Fruit fly (Drosophila melanogaster) whole organism, embryonic: ENCODE results near the gene RpS28a.

Experiments
- B-H2 ChIP-seq: fragments of 200-800 bp; sonication (Bioruptor generic); optimal IDR thresholded peaks from 2 replicates; lab custom pipeline; 2018; ENCODE audit warnings: missing biosample characterization, mild to moderate bottlenecking, missing genetic modification characterization
- CG13123 ChIP-seq: fragments of 200-800 bp; sonication (Bioruptor generic); optimal IDR thresholded peaks from 2 replicates; lab custom pipeline; 2016; ENCODE audit warnings: missing biosample characterization, missing genetic modification characterization
- CG13775 ChIP-seq: fragments of 200-800 bp; sonication (Bioruptor generic); optimal IDR thresholded peaks from 3 replicates; lab custom pipeline; 2017; ENCODE audit warnings: missing biosample characterization, mild to moderate bottlenecking, missing genetic modification characterization
- CG14014 ChIP-seq: fragments of 200-800 bp; sonication (Bioruptor generic); IDR thresholded peaks from 2 replicates; pipeline ENCODE4 v1.3.6; 2022; ENCODE audit warnings: missing biosample characterization, missing genetic modification characterization
- CG15073 ChIP-seq: fragments of 200-800 bp; sonication (Bioruptor generic); optimal IDR thresholded peaks from 2 replicates; lab custom pipeline; 2016; ENCODE audit warnings: missing biosample characterization, missing genetic modification characterization
- CG1529 ChIP-seq: fragments of 200-800 bp; sonication (Bioruptor generic); optimal IDR thresholded peaks from 3 replicates; lab custom pipeline; 2018; ENCODE audit warnings: missing biosample characterization, missing genetic modification characterization
- CG17359 ChIP-seq: fragments of 200-800 bp; sonication (Bioruptor generic); optimal IDR thresholded peaks from 3 replicates; lab custom pipeline; 2018; ENCODE audit warnings: missing biosample characterization, mild to moderate bottlenecking, missing genetic modification characterization, moderate library complexity
- CG3847 ChIP-seq: fragments of 200-800 bp; sonication (Bioruptor generic); IDR thresholded peaks from 2 replicates; pipeline ENCODE4 v1.3.6; 2022; ENCODE audit warnings: missing biosample characterization, missing genetic modification characterization
- CG6791 ChIP-seq: fragments of 200-800 bp; sonication (Bioruptor generic); IDR thresholded peaks from 3 replicates; pipeline ENCODE4 v1.3.6; 2022; ENCODE audit warnings: missing biosample characterization, missing genetic modification characterization; ENCODE audit not compliant: partially characterized antibody
- CG7271 ChIP-seq: fragments of 200-800 bp; sonication (Bioruptor generic); optimal IDR thresholded peaks from 2 replicates; lab custom pipeline; 2018; ENCODE audit warnings: missing biosample characterization, mild to moderate bottlenecking, missing genetic modification characterization, moderate library complexity
- CG7357 ChIP-seq: fragments of 200-800 bp; sonication (Bioruptor generic); IDR thresholded peaks from 3 replicates; pipeline ENCODE4 v1.3.6; 2022; ENCODE audit warnings: missing biosample characterization, missing genetic modification characterization
- CG8359 ChIP-seq: fragments of 200-800 bp; sonication (Bioruptor generic); optimal IDR thresholded peaks from 2 replicates; lab custom pipeline; 2017; ENCODE audit warnings: missing biosample characterization, mild to moderate bottlenecking, missing genetic modification characterization, borderline replicate concordance
- CHES-1-like ChIP-seq: fragments of 200-800 bp; sonication (Bioruptor generic); optimal IDR thresholded peaks from 2 replicates; lab custom pipeline; 2016; ENCODE audit warnings: missing biosample characterization, missing genetic modification characterization
- CkIIα-i1 ChIP-seq: fragments of 200-800 bp; sonication (Bioruptor generic); IDR thresholded peaks from 2 replicates; pipeline ENCODE4 v1.3.6; 2022; ENCODE audit warnings: missing biosample characterization, missing genetic modification characterization
- D19B ChIP-seq: fragments of 200-800 bp; sonication (Bioruptor generic); optimal IDR thresholded peaks from 2 replicates; lab custom pipeline; 2017; ENCODE audit warnings: missing biosample characterization, mild to moderate bottlenecking, missing genetic modification characterization
- Dbx ChIP-seq: fragments of 200-800 bp; sonication (Bioruptor generic); IDR thresholded peaks from 3 replicates; pipeline ENCODE4 v1.3.6; 2022; ENCODE audit warnings: missing biosample characterization, missing genetic modification characterization
- Dip3 ChIP-seq: fragments of 200-800 bp; sonication (Bioruptor generic); optimal IDR thresholded peaks from 3 replicates; lab custom pipeline; 2016; ENCODE audit warnings: missing biosample characterization, missing genetic modification characterization
- E2f2 ChIP-seq: fragments of 200-800 bp; sonication (Bioruptor generic); IDR thresholded peaks from 2 replicates; pipeline ENCODE4 v1.3.6; 2022; ENCODE audit warnings: missing biosample characterization, missing genetic modification characterization
- GATAe ChIP-seq: fragments of 200-800 bp; sonication (Bioruptor generic); conservative IDR thresholded peaks from 2 replicates; pipeline ENCODE4 v1.3.6; 2022; ENCODE audit warnings: missing biosample characterization, missing genetic modification characterization
- Max ChIP-seq: fragments of 200-800 bp; sonication (Bioruptor generic); optimal IDR thresholded peaks from 2 replicates; lab custom pipeline; 2016; ENCODE audit warnings: missing biosample characterization, mild to moderate bottlenecking, missing genetic modification characterization
- NC2α ChIP-seq: fragments of 200-800 bp; sonication (Bioruptor generic); optimal IDR thresholded peaks from 2 replicates; lab custom pipeline; 2016; ENCODE audit warnings: missing biosample characterization, missing genetic modification characterization
- Nf-YA ChIP-seq: fragments of 200-800 bp; sonication (Bioruptor generic); IDR thresholded peaks from 2 replicates; pipeline ENCODE4 v1.3.6; 2022; ENCODE audit warnings: missing biosample characterization, missing genetic modification characterization
- Nf-YB ChIP-seq: fragments of 200-800 bp; sonication (Bioruptor generic); optimal IDR thresholded peaks from 3 replicates; lab custom pipeline; 2019; ENCODE audit warnings: missing biosample characterization, mild to moderate bottlenecking, missing genetic modification characterization, moderate library complexity
- Opbp ChIP-seq: fragments of 200-800 bp; sonication (Bioruptor generic); IDR thresholded peaks from 3 replicates; pipeline ENCODE4 v1.3.6; 2022; ENCODE audit warnings: missing biosample characterization, missing genetic modification characterization; ENCODE audit not compliant: partially characterized antibody
- Optix ChIP-seq: fragments of 200-800 bp; sonication (Bioruptor generic); IDR thresholded peaks from 3 replicates; pipeline ENCODE4 v1.3.6; 2022; ENCODE audit warnings: missing biosample characterization, missing genetic modification characterization
- Xrp1 ChIP-seq: fragments of 200-800 bp; sonication (Bioruptor generic); IDR thresholded peaks from 2 replicates; pipeline ENCODE4 v1.3.6; 2022; ENCODE audit warnings: missing biosample characterization, missing genetic modification characterization
- abd-A ChIP-seq: fragments of 200-800 bp; sonication (Bioruptor generic); optimal IDR thresholded peaks from 3 replicates; lab custom pipeline; 2019; ENCODE audit warnings: missing biosample characterization, mild to moderate bottlenecking, missing genetic modification characterization, moderate library complexity
- ac ChIP-seq: fragments of 200-800 bp; sonication (Bioruptor generic); optimal IDR thresholded peaks from 3 replicates; lab custom pipeline; 2017; ENCODE audit warnings: missing biosample characterization, mild to moderate bottlenecking, missing genetic modification characterization
- al ChIP-seq: fragments of 200-800 bp; sonication (Bioruptor generic); IDR thresholded peaks from 2 replicates; pipeline ENCODE4 v1.3.6; 2022; ENCODE audit warnings: missing biosample characterization, missing genetic modification characterization
- amos ChIP-seq: fragments of 200-800 bp; sonication (Bioruptor generic); IDR thresholded peaks from 2 replicates; pipeline ENCODE4 v1.3.6; 2022; ENCODE audit warnings: missing biosample characterization, missing genetic modification characterization; ENCODE audit not compliant: partially characterized antibody
- bigmax ChIP-seq: fragments of 200-800 bp; sonication (Bioruptor generic); optimal IDR thresholded peaks from 2 replicates; lab custom pipeline; 2018; ENCODE audit warnings: missing biosample characterization, mild to moderate bottlenecking, missing genetic modification characterization
- cad ChIP-seq: fragments of >200 bp; optimal IDR thresholded peaks from 2 replicates; lab custom pipeline; 2017; ENCODE audit warnings: missing biosample characterization, missing genetic modification characterization
- chn ChIP-seq: fragments of 200-800 bp; sonication (Bioruptor generic); optimal IDR thresholded peaks from 2 replicates; lab custom pipeline; 2016; ENCODE audit warnings: missing biosample characterization, missing genetic modification characterization
- dan ChIP-seq: fragments of 200-800 bp; sonication (Bioruptor generic); IDR thresholded peaks from 2 replicates; pipeline ENCODE4 v1.3.6; 2022; ENCODE audit warnings: missing biosample characterization, missing genetic modification characterization
- dysf ChIP-seq: fragments of 200-800 bp; sonication (Bioruptor generic); IDR thresholded peaks from 3 replicates; pipeline ENCODE4 v1.3.6; 2022; ENCODE audit warnings: missing biosample characterization, missing genetic modification characterization
- fd96Cb ChIP-seq: fragments of 200-800 bp; sonication (Bioruptor generic); optimal IDR thresholded peaks from 2 replicates; lab custom pipeline; 2018; ENCODE audit warnings: missing biosample characterization, mild to moderate bottlenecking, missing genetic modification characterization, moderate library complexity
- fu2 ChIP-seq: fragments of 200-800 bp; sonication (Bioruptor generic); optimal IDR thresholded peaks from 2 replicates; lab custom pipeline; 2016; ENCODE audit warnings: missing biosample characterization, missing genetic modification characterization
- grau ChIP-seq: fragments of 200-800 bp; optimal IDR thresholded peaks from 3 replicates; lab custom pipeline; 2019; ENCODE audit warnings: missing biosample characterization, mild to moderate bottlenecking, missing genetic modification characterization, moderate library complexity
- ken ChIP-seq: fragments of 200-800 bp; sonication (Bioruptor generic); IDR thresholded peaks from 3 replicates; pipeline ENCODE4 v1.3.6; 2022; ENCODE audit warnings: missing biosample characterization, missing genetic modification characterization
- lbe ChIP-seq: fragments of 200-800 bp; sonication (Bioruptor generic); optimal IDR thresholded peaks from 2 replicates; lab custom pipeline; 2016; ENCODE audit warnings: missing biosample characterization, mild to moderate bottlenecking, missing genetic modification characterization
- lov ChIP-seq, 2 experiments: fragments of 200-800 bp in 1 of 2; fragments of >200 bp in 1 of 2; sonication (Bioruptor generic) in 1 of 2; IDR thresholded peaks in 1 of 2; optimal IDR thresholded peaks in 1 of 2; 2 replicates in 1 of 2; 3 replicates in 1 of 2; pipeline versions ENCODE4 v1.3.6 to Lab custom; 2017 to 2022; ENCODE audit warnings: missing biosample characterization in 1 of 2, missing genetic modification characterization in 1 of 2
- sd ChIP-seq: fragments of 200-800 bp; sonication (Bioruptor generic); optimal IDR thresholded peaks from 3 replicates; lab custom pipeline; 2018; ENCODE audit warnings: missing biosample characterization, mild to moderate bottlenecking, missing genetic modification characterization, moderate library complexity
- sna ChIP-seq: fragments of 200-800 bp; sonication (Bioruptor generic); IDR thresholded peaks from 2 replicates; pipeline ENCODE4 v1.3.6; 2022; ENCODE audit warnings: missing biosample characterization, missing genetic modification characterization; ENCODE audit not compliant: partially characterized antibody
- stwl ChIP-seq: fragments of 200-800 bp; sonication (Bioruptor generic); optimal IDR thresholded peaks from 3 replicates; lab custom pipeline; 2018; ENCODE audit warnings: missing biosample characterization, mild to moderate bottlenecking, missing genetic modification characterization, moderate library complexity
- tap ChIP-seq: fragments of 200-800 bp; optimal IDR thresholded peaks from 3 replicates; lab custom pipeline; 2019; ENCODE audit warnings: missing biosample characterization, mild to moderate bottlenecking, missing genetic modification characterization, moderate library complexity
- tna ChIP-seq: fragments of 200-800 bp; sonication (Bioruptor generic); IDR thresholded peaks from 2 replicates; pipeline ENCODE4 v1.3.6; 2022; ENCODE audit warnings: missing biosample characterization, missing genetic modification characterization; ENCODE audit not compliant: partially characterized antibody
- unc-4 ChIP-seq: fragments of 200-800 bp; sonication (Bioruptor generic); IDR thresholded peaks from 2 replicates; pipeline ENCODE4 v1.3.6; 2022; ENCODE audit warnings: missing biosample characterization, missing genetic modification characterization; ENCODE audit not compliant: partially characterized antibody
- vnd ChIP-seq: fragments of 200-800 bp; sonication (Bioruptor generic); IDR thresholded peaks from 3 replicates; pipeline ENCODE4 v1.3.6; 2022; ENCODE audit warnings: missing biosample characterization, missing genetic modification characterization; ENCODE audit not compliant: partially characterized antibody

RpS28a gene

dm6 chr3R:30021559-30022451 is 643 bp downstream of the RpS28a start, which contains the start of gene Mgat2 (continued):
- TF ChIP-seq grau (tag; lab: Kevin White, UChicago) (peak; percentile 28), CHES-1-like (GFP tag; lab: Kevin White, UChicago) (peak; percentile 44), abd-A (tag; lab: Kevin White, UChicago) (peak; percentile 96), Nf-YA (GFP tag; lab: Robert Waterston, UW) (no peak), CG13775 (GFP tag; lab: Kevin White, UChicago) (no peak), al (GFP tag; lab: Robert Waterston, UW) (no peak), tna (GFP tag; lab: Robert Waterston, UW) (peak; percentile 72; the same call in 1 of the 2 replicates), D19B (GFP tag; lab: Kevin White, UChicago) (no peak), unc-4 (GFP tag; lab: Robert Waterston, UW) (peak; percentile 91), Xrp1 (peak; percentile 44), dysf (GFP tag; lab: Robert Waterston, UW) (no peak), CG3847 (GFP tag; lab: Robert Waterston, UW) (no peak), sd (tag; lab: Kevin White, UChicago) (peak; percentile 82), ac (GFP tag; lab: Kevin White, UChicago) (peak; percentile 51), B-H2 (GFP tag; lab: Kevin White, UChicago) (peak; percentile 41), Max (peak; percentile 3), amos (GFP tag; lab: Robert Waterston, UW) (peak; percentile 85), tap (tag; lab: Kevin White, UChicago) (peak; percentile 65), CG8359 (GFP tag; lab: Kevin White, UChicago) (no peak), Dbx (GFP tag; lab: Robert Waterston, UW) (0 out of 3 replicates have a peak, but pooled peaks have one; percentile 16), Nf-YB (GFP tag; lab: Kevin White, UChicago) (peak; percentile 57), cad (GFP tag; lab: Kevin White, UChicago) (no peak), ken (GFP tag; lab: Robert Waterston, UW) (no peak), GATAe (GFP tag; lab: Robert Waterston, UW) (no peak), chn (GFP tag; lab: Kevin White, UChicago) (peak; percentile 34), sna (GFP tag; lab: Robert Waterston, UW) (peak; percentile 91), CG7271 (tag; lab: Kevin White, UChicago) (peak; percentile 13), NC2α (GFP tag; lab: Kevin White, UChicago) (no peak), fu2 (no peak), Optix (GFP tag; lab: Robert Waterston, UW) (peak; percentile 30; the same call in 1 of the 3 replicates), Opbp (peak; percentile 81), CG14014 (GFP tag; lab: Robert Waterston, UW) (no peak), stwl (peak; percentile 39), bigmax (GFP tag; lab: Kevin White, UChicago) (peak; percentile 15), CG7357 (GFP tag; lab: Robert Waterston, UW) (no peak), vnd (GFP tag; lab: Robert Waterston, UW) (peak; percentile 77), E2f2 (GFP tag; lab: Robert Waterston, UW) (peak; percentile 85), dan (GFP tag; lab: Robert Waterston, UW) (no peak), CG17359 (no peak), lov (optimal IDR thresholded peaks at IDR 0.05; lab: Kevin White, UChicago) (no peak), lov (GFP tag; IDR thresholded peaks at IDR 0.05; lab: Robert Waterston, UW) (0 out of 3 replicates have a peak, but pooled peaks have one; percentile 29), lbe (GFP tag; lab: Kevin White, UChicago) (peak; percentile 34), CG15073 (GFP tag; lab: Kevin White, UChicago) (no peak), fd96Cb (tag; lab: Kevin White, UChicago) (no peak), Dip3 (no peak), CG1529 (no peak), CG6791 (GFP tag; lab: Robert Waterston, UW) (peak; percentile 86), CkIIα-i1 (no peak), CG13123 (GFP tag; lab: Kevin White, UChicago) (no peak)
